Worm (Caenorhabditis elegans): ENCODE data around the gene hpo-34.

The hpo-34 gene

ce11 chrX:11474149-11474585 lies 44.7 kb downstream of the hpo-34 start (continued):
- TF ChIP-seq ama-1 (optimal IDR thresholded peaks at IDR 0.05) (no peak), ceh-63 (GFP tag; optimal IDR thresholded peaks at IDR 0.05) (no peak), nhr-47 (tag; optimal IDR thresholded peaks at IDR 0.05) (no peak), hlh-4 (tag; optimal IDR thresholded peaks at IDR 0.05) (no peak), zip-4 (GFP tag; optimal IDR thresholded peaks at IDR 0.05) (no peak), C04F5.9 (tag; optimal IDR thresholded peaks at IDR 0.05) (no peak), rnt-1 (tag; optimal IDR thresholded peaks at IDR 0.05) (no peak), ceh-88 (GFP tag; IDR thresholded peaks at IDR 0.05) (0 out of 2 replicates have a peak, but pooled peaks have one; percentile 8), C34B4.2 (tag; optimal IDR thresholded peaks at IDR 0.05) (no peak), unc-62 (GFP tag; optimal IDR thresholded peaks at IDR 0.05) (no peak), aha-1 (tag; optimal IDR thresholded peaks at IDR 0.05) (no peak), hpl-2 (GFP tag; optimal IDR thresholded peaks at IDR 0.05) (no peak), mab-9 (GFP tag; IDR thresholded peaks at IDR 0.05) (no peak), snu-23 (GFP tag; optimal IDR thresholded peaks at IDR 0.05) (peak; percentile 9), ceh-82 (tag; optimal IDR thresholded peaks at IDR 0.05) (no peak), unc-30 (tag; optimal IDR thresholded peaks at IDR 0.05) (no peak), alr-1 (tag; optimal IDR thresholded peaks at IDR 0.05; ENCODE audit: borderline replicate concordance) (no peak), nhr-237 (tag; optimal IDR thresholded peaks at IDR 0.05) (peak; percentile 22), nhr-76 (tag; optimal IDR thresholded peaks at IDR 0.05) (no peak), elt-3 (tag; optimal IDR thresholded peaks at IDR 0.05) (peak in 1 of 6 experiments; percentile 47), Y116A8C.19 (tag; optimal IDR thresholded peaks at IDR 0.05; ENCODE audit: borderline replicate concordance) (no peak), fkh-10 (GFP tag; optimal IDR thresholded peaks at IDR 0.05) (no peak), tbx-2 (tag; optimal IDR thresholded peaks at IDR 0.05) (no peak), fkh-8 (tag; optimal IDR thresholded peaks at IDR 0.05) (no peak), nhr-28 (tag; optimal IDR thresholded peaks at IDR 0.05) (no peak), irx-1 (tag; optimal IDR thresholded peaks at IDR 0.05) (no peak), swsn-7 (tag; optimal IDR thresholded peaks at IDR 0.05) (no peak), nhr-85 (tag) (peak; percentile 87), nhr-90 (tag; optimal IDR thresholded peaks at IDR 0.05; ENCODE audit: poor library complexity) (peak; percentile 8), efl-1 (optimal IDR thresholded peaks at IDR 0.05) (no peak), efl-1 (GFP tag; optimal IDR thresholded peaks at IDR 0.05 in 1 of 2) (no peak), lsy-2 (tag; optimal IDR thresholded peaks at IDR 0.05) (peak in 1 of 2 experiments; percentile 38)

ce11 chrX:11472953-11473671 lies 45.8 kb downstream of the hpo-34 start:
- TF ChIP-seq lin-35 (GFP tag; optimal IDR thresholded peaks at IDR 0.05) (peak in 1 of 2 experiments; percentile 38), zag-1 (tag; optimal IDR thresholded peaks at IDR 0.05) (peak; percentile 6), sox-4 (tag; optimal IDR thresholded peaks at IDR 0.05) (peak; percentile 63), nhr-47 (tag; optimal IDR thresholded peaks at IDR 0.05) (peak; percentile 78), egl-13 (tag; optimal IDR thresholded peaks at IDR 0.05) (peak; percentile 75), nhr-85 (tag) (no peak), xbp-1 (tag; optimal IDR thresholded peaks at IDR 0.05) (peak; percentile 54), ceh-8 (GFP tag; optimal IDR thresholded peaks at IDR 0.05) (peak; percentile 66), unc-130 (tag; optimal IDR thresholded peaks at IDR 0.05) (peak; percentile 1), skn-1 (tag; optimal IDR thresholded peaks at IDR 0.05) (peak; percentile 6), fkh-8 (tag; optimal IDR thresholded peaks at IDR 0.05) (peak; percentile 84), nhr-71 (tag; optimal IDR thresholded peaks at IDR 0.05) (peak; percentile 81), zip-4 (GFP tag; optimal IDR thresholded peaks at IDR 0.05) (no peak), mdl-1 (tag; optimal IDR thresholded peaks at IDR 0.05) (peak in 1 of 2 experiments; percentile 50), blmp-1 (tag; optimal IDR thresholded peaks at IDR 0.05) (no peak), efl-1 (optimal IDR thresholded peaks at IDR 0.05) (peak in 1 of 2 experiments; percentile 4), efl-1 (GFP tag; optimal IDR thresholded peaks at IDR 0.05 in 1 of 2) (no peak), nhr-19 (GFP tag; conservative IDR thresholded peaks at IDR 0.05) (peak; percentile 45), ztf-4 (tag; optimal IDR thresholded peaks at IDR 0.05) (peak; percentile 15), irx-1 (tag; optimal IDR thresholded peaks at IDR 0.05) (peak; percentile 51), isw-1 (GFP tag; IDR thresholded peaks at IDR 0.05) (peak; percentile 60), pqm-1 (tag; optimal IDR thresholded peaks at IDR 0.05) (no peak), snu-23 (GFP tag; optimal IDR thresholded peaks at IDR 0.05) (peak; percentile 61), tbx-2 (tag; optimal IDR thresholded peaks at IDR 0.05) (peak; percentile 81), grh-1 (GFP tag; IDR thresholded peaks at IDR 0.05) (no peak), nhr-20 (tag; optimal IDR thresholded peaks at IDR 0.05) (peak; percentile 49), dsc-1 (tag; optimal IDR thresholded peaks at IDR 0.05) (peak; percentile 52), pax-3 (tag; optimal IDR thresholded peaks at IDR 0.05) (peak; percentile 44), mef-2 (tag; optimal IDR thresholded peaks at IDR 0.05) (no peak)

Measured in whole organism, L1 larva.